Worm (Caenorhabditis elegans) whole organism, L3 larva: ENCODE data around the gene dhs-12.

Experiments
- R02D3.7 ChIP-seq: fragments of 150-350 bp; optimal IDR thresholded peaks from 2 replicates; lab custom pipeline; 2014; ENCODE audit warnings: missing biosample characterization, missing genetic modification characterization
- ZK546.5 ChIP-seq: sonication (generic microtip); optimal IDR thresholded peaks from 2 replicates; lab custom pipeline; 2017; ENCODE audit warnings: missing biosample characterization, missing genetic modification characterization
- aly-2 ChIP-seq: fragments of 150-350 bp; optimal IDR thresholded peaks from 2 replicates; lab custom pipeline; 2014; ENCODE audit warnings: missing biosample characterization, missing genetic modification characterization
- ama-1 ChIP-seq: fragments of 150-350 bp; optimal IDR thresholded peaks from 2 replicates; lab custom pipeline; 2018
- ceh-16 ChIP-seq: sonication (generic microtip); optimal IDR thresholded peaks from 2 replicates; lab custom pipeline; 2017; ENCODE audit warnings: missing biosample characterization, missing genetic modification characterization
- ceh-28 ChIP-seq: fragments of 150-350 bp; optimal IDR thresholded peaks from 2 replicates; lab custom pipeline; 2014; ENCODE audit warnings: missing biosample characterization, missing genetic modification reagents, missing genetic modification characterization
- ceh-82 ChIP-seq: fragments of 150-350 bp; optimal IDR thresholded peaks from 2 replicates; lab custom pipeline; 2014; ENCODE audit warnings: missing biosample characterization, missing genetic modification characterization
- ceh-9 ChIP-seq: sonication (generic microtip); optimal IDR thresholded peaks from 2 replicates; lab custom pipeline; 2018; ENCODE audit warnings: missing biosample characterization, missing genetic modification characterization
- daf-12 ChIP-seq: fragments of 150-350 bp; optimal IDR thresholded peaks from 2 replicates; lab custom pipeline; 2014; ENCODE audit warnings: missing biosample characterization, missing genetic modification reagents, missing genetic modification characterization
- egl-27 ChIP-seq: sonication (generic microtip); optimal IDR thresholded peaks from 4 replicates; lab custom pipeline; 2017; ENCODE audit warnings: missing biosample characterization, missing genetic modification reagents, missing genetic modification characterization
- egl-5 ChIP-seq: fragments of 150-350 bp; optimal IDR thresholded peaks from 2 replicates; lab custom pipeline; 2017; ENCODE audit warnings: missing biosample characterization, missing genetic modification reagents, missing genetic modification characterization, inconsistent platforms
- elt-1 ChIP-seq: fragments of 150-350 bp; optimal IDR thresholded peaks from 2 replicates; lab custom pipeline; 2014; ENCODE audit warnings: missing biosample characterization, missing genetic modification characterization
- elt-2 ChIP-seq: sonication (generic microtip); optimal IDR thresholded peaks from 2 replicates; lab custom pipeline; 2016; ENCODE audit warnings: missing genetic modification reagents, mild to moderate bottlenecking, missing genetic modification characterization, missing compliant biosample characterization
- elt-3 ChIP-seq, 3 experiments: fragments of 150-350 bp in 1 of 3; sonication (generic microtip) in 2 of 3; optimal IDR thresholded peaks; 2 replicates in 2 of 3; 4 replicates in 1 of 3; lab custom pipeline; 2014 to 2017; ENCODE audit warnings: missing biosample characterization in 3 of 3, missing genetic modification characterization in 3 of 3
- eor-1 ChIP-seq, 2 experiments: fragments of 150-350 bp; optimal IDR thresholded peaks; 2 replicates each; lab custom pipeline; 2014 to 2018; ENCODE audit warnings: missing biosample characterization in 2 of 2, missing genetic modification characterization in 2 of 2
- fkh-10 ChIP-seq: sonication (generic microtip); optimal IDR thresholded peaks from 2 replicates; lab custom pipeline; 2017; ENCODE audit warnings: missing biosample characterization, missing genetic modification reagents, missing genetic modification characterization
- fkh-2 ChIP-seq: fragments of 150-350 bp; optimal IDR thresholded peaks from 2 replicates; lab custom pipeline; 2014; ENCODE audit warnings: missing biosample characterization, missing genetic modification reagents, missing genetic modification characterization
- fos-1 ChIP-seq: fragments of 150-350 bp; optimal IDR thresholded peaks from 2 replicates; lab custom pipeline; 2014; ENCODE audit warnings: missing biosample characterization, missing genetic modification characterization
- hmg-11 ChIP-seq: sonication (generic microtip); optimal IDR thresholded peaks from 2 replicates; lab custom pipeline; 2016; ENCODE audit warnings: missing genetic modification characterization, missing compliant biosample characterization
- jun-1 ChIP-seq: fragments of 150-350 bp; optimal IDR thresholded peaks from 2 replicates; lab custom pipeline; 2014; ENCODE audit warnings: missing biosample characterization, missing genetic modification reagents, missing genetic modification characterization
- lin-15B ChIP-seq: fragments of 150-350 bp; optimal IDR thresholded peaks from 2 replicates; lab custom pipeline; 2014; ENCODE audit warnings: missing biosample characterization, missing genetic modification characterization
- lin-39 ChIP-seq: fragments of 150-350 bp; optimal IDR thresholded peaks from 2 replicates; lab custom pipeline; 2018; ENCODE audit warnings: missing biosample characterization, missing genetic modification reagents, missing genetic modification characterization
- lsy-12 ChIP-seq: sonication (generic microtip); optimal IDR thresholded peaks from 2 replicates; lab custom pipeline; 2016; ENCODE audit warnings: mild to moderate bottlenecking, missing genetic modification characterization, missing compliant biosample characterization
- mdl-1 ChIP-seq: fragments of 150-350 bp; optimal IDR thresholded peaks from 2 replicates; lab custom pipeline; 2014; ENCODE audit warnings: missing biosample characterization, missing genetic modification characterization
- mml-1 ChIP-seq: fragments of 150-350 bp; sonication (generic microtip); optimal IDR thresholded peaks from 3 replicates; lab custom pipeline; 2014; ENCODE audit warnings: missing biosample characterization, missing genetic modification characterization
- nfya-1 ChIP-seq: sonication (generic microtip); optimal IDR thresholded peaks from 2 replicates; lab custom pipeline; 2017; ENCODE audit warnings: missing genetic modification characterization, mild to moderate bottlenecking, missing compliant biosample characterization, antibody characterized with exemption, moderate library complexity; ENCODE audit not compliant: insufficient read depth
- nhr-11 ChIP-seq: fragments of 150-350 bp; optimal IDR thresholded peaks from 2 replicates; lab custom pipeline; 2014; ENCODE audit warnings: missing biosample characterization, missing genetic modification characterization
- nhr-12 ChIP-seq: fragments of 150-350 bp; optimal IDR thresholded peaks from 2 replicates; lab custom pipeline; 2014; ENCODE audit warnings: missing biosample characterization, missing genetic modification characterization
- nhr-23 ChIP-seq: fragments of 150-350 bp; optimal IDR thresholded peaks from 2 replicates; lab custom pipeline; 2014; ENCODE audit warnings: missing biosample characterization, missing genetic modification reagents, missing genetic modification characterization
- nhr-237 ChIP-seq: fragments of 150-350 bp; optimal IDR thresholded peaks from 2 replicates; lab custom pipeline; 2014; ENCODE audit warnings: missing biosample characterization, missing genetic modification characterization
- nhr-25 ChIP-seq: sonication (generic microtip); optimal IDR thresholded peaks from 2 replicates; lab custom pipeline; 2017; ENCODE audit warnings: missing biosample characterization, missing genetic modification characterization
- nhr-28 ChIP-seq: fragments of 150-350 bp; optimal IDR thresholded peaks from 2 replicates; lab custom pipeline; 2014; ENCODE audit warnings: missing biosample characterization, missing genetic modification characterization
- nhr-43 ChIP-seq: sonication (generic microtip); optimal IDR thresholded peaks from 2 replicates; lab custom pipeline; 2016; ENCODE audit warnings: mild to moderate bottlenecking, missing genetic modification characterization, missing compliant biosample characterization; ENCODE audit not compliant: poor library complexity, severe bottlenecking
- nhr-67 ChIP-seq: fragments of 150-350 bp; optimal IDR thresholded peaks from 2 replicates; lab custom pipeline; 2014; ENCODE audit warnings: missing biosample characterization, missing genetic modification characterization
- nhr-76 ChIP-seq: fragments of 150-350 bp; sonication (generic microtip); optimal IDR thresholded peaks from 5 replicates; lab custom pipeline; 2014; ENCODE audit warnings: missing biosample characterization, missing genetic modification characterization
- nhr-77 ChIP-seq: fragments of 150-350 bp; optimal IDR thresholded peaks from 2 replicates; lab custom pipeline; 2014; ENCODE audit warnings: missing biosample characterization, missing genetic modification characterization
- pha-4 ChIP-seq: fragments of 150-350 bp; optimal IDR thresholded peaks from 2 replicates; lab custom pipeline; 2014; ENCODE audit warnings: missing biosample characterization, missing genetic modification reagents, missing genetic modification characterization
- pqm-1 ChIP-seq: fragments of 150-350 bp; optimal IDR thresholded peaks from 2 replicates; lab custom pipeline; 2017; ENCODE audit warnings: missing biosample characterization, missing genetic modification characterization, inconsistent platforms
- sea-2 ChIP-seq: fragments of 150-350 bp; sonication (generic microtip); optimal IDR thresholded peaks from 4 replicates; lab custom pipeline; 2014; ENCODE audit warnings: missing biosample characterization, missing genetic modification reagents, missing genetic modification characterization
- skn-1 ChIP-seq: fragments of 150-350 bp; optimal IDR thresholded peaks from 2 replicates; lab custom pipeline; 2014; ENCODE audit warnings: missing biosample characterization, missing genetic modification characterization
- snpc-4 ChIP-seq: fragments of 150-350 bp; optimal IDR thresholded peaks from 2 replicates; lab custom pipeline; 2014; ENCODE audit warnings: missing biosample characterization, missing genetic modification characterization
- tbx-2 ChIP-seq: sonication (generic microtip); optimal IDR thresholded peaks from 2 replicates; lab custom pipeline; 2016; ENCODE audit warnings: mild to moderate bottlenecking, missing genetic modification characterization, missing compliant biosample characterization
- unc-39 ChIP-seq: sonication (generic microtip); optimal IDR thresholded peaks from 4 replicates; lab custom pipeline; 2017; ENCODE audit warnings: missing biosample characterization, missing genetic modification characterization
- unc-62 ChIP-seq: fragments of 150-350 bp; sonication (generic microtip); optimal IDR thresholded peaks from 4 replicates; lab custom pipeline; 2014; ENCODE audit warnings: missing biosample characterization, missing genetic modification reagents, missing genetic modification characterization
- zag-1 ChIP-seq: fragments of 150-350 bp; optimal IDR thresholded peaks from 2 replicates; lab custom pipeline; 2014; ENCODE audit warnings: missing biosample characterization, missing genetic modification characterization
- ztf-11 ChIP-seq: fragments of 150-350 bp; optimal IDR thresholded peaks from 2 replicates; lab custom pipeline; 2014; ENCODE audit warnings: missing biosample characterization, missing genetic modification characterization
- ztf-4 ChIP-seq: fragments of 150-350 bp; optimal IDR thresholded peaks from 2 replicates; lab custom pipeline; 2014; ENCODE audit warnings: missing biosample characterization, missing genetic modification characterization

dhs-12 gene

ce11 chrIV:10128446-10128845 is 13.8 kb upstream of the dhs-12 start:
- no peak for TF ChIP-seq tbx-2 (tag; lab: Kevin White, UChicago)
- no peak for TF ChIP-seq fos-1 (tag; lab: Kevin White, UChicago)
- TF ChIP-seq unc-62 (GFP tag; lab: Kevin White, UChicago), result no peak
- TF ChIP-seq elt-2, result no peak
- no peak for TF ChIP-seq nhr-28
- TF ChIP-seq pqm-1, result no peak
- no peak for TF ChIP-seq ztf-4 (tag; lab: Kevin White, UChicago)
- no peak for TF ChIP-seq elt-3 (tag; optimal IDR thresholded peaks at IDR 0.05; lab: Kevin White, UChicago)
- TF ChIP-seq nhr-76 (tag; lab: Kevin White, UChicago), result no peak
- TF ChIP-seq elt-1 (tag; lab: Kevin White, UChicago), result no peak
- TF ChIP-seq nhr-11 (tag; lab: Kevin White, UChicago), result no peak

- TF ChIP-seq aly-2 (no peak), lin-39 (tag; lab: Kevin White, UChicago) (peak; percentile 77), zag-1 (tag; lab: Kevin White, UChicago) (no peak), unc-39 (tag; lab: Kevin White, UChicago) (no peak), pqm-1 (peak; percentile 28), nhr-23 (tag; lab: Kevin White, UChicago) (no peak), unc-62 (GFP tag; lab: Kevin White, UChicago) (no peak), ztf-4 (tag; lab: Kevin White, UChicago) (no peak), ztf-11 (tag; lab: Kevin White, UChicago) (no peak), daf-12 (tag; lab: Kevin White, UChicago) (no peak), ceh-28 (tag; lab: Kevin White, UChicago) (no peak), mdl-1 (tag; lab: Kevin White, UChicago) (no peak), nhr-11 (tag; lab: Kevin White, UChicago) (no peak), nhr-67 (tag; lab: Kevin White, UChicago) (no peak), nhr-43 (peak; percentile 28), nhr-25 (peak; percentile 81), fkh-2 (tag; lab: Kevin White, UChicago) (no peak), elt-1 (tag; lab: Kevin White, UChicago) (no peak), snpc-4 (tag; lab: Kevin White, UChicago) (peak; percentile 42), egl-27 (tag; lab: Kevin White, UChicago) (no peak), nhr-12 (tag; lab: Kevin White, UChicago) (no peak), eor-1 (tag; optimal IDR thresholded peaks at IDR 0.05; lab: Kevin White, UChicago) (no peak), nhr-28 (no peak), nhr-237 (no peak), nhr-76 (tag; lab: Kevin White, UChicago) (no peak), sea-2 (GFP tag; lab: Kevin White, UChicago) (no peak), ceh-9 (tag; lab: Kevin White, UChicago) (no peak), jun-1 (tag; lab: Kevin White, UChicago) (no peak), nfya-1 (tag; lab: Kevin White, UChicago) (peak; percentile 90), fkh-10 (GFP tag; lab: Kevin White, UChicago) (no peak), egl-5 (tag; lab: Kevin White, UChicago) (peak; percentile 94), skn-1 (tag; lab: Kevin White, UChicago) (no peak), fos-1 (tag; lab: Kevin White, UChicago) (no peak), ZK546.5 (tag; lab: Kevin White, UChicago) (peak; percentile 51), ama-1 (peak; percentile 23), lin-15B (tag; lab: Kevin White, UChicago) (peak; percentile 94), hmg-11 (no peak), elt-3 (tag; optimal IDR thresholded peaks at IDR 0.05; lab: Kevin White, UChicago) (peak in 1 of 3 experiments; percentile 12), tbx-2 (tag; lab: Kevin White, UChicago) (no peak), R02D3.7 (tag; lab: Kevin White, UChicago) (peak; percentile 20), mml-1 (tag; lab: Kevin White, UChicago) (no peak), ceh-16 (no peak), ceh-82 (tag; lab: Kevin White, UChicago) (peak; percentile 20), lsy-12 (no peak), elt-2 (peak; percentile 46), nhr-77 (tag; lab: Kevin White, UChicago) (no peak), pha-4 (tag; lab: Kevin White, UChicago) (peak; percentile 88)
Measured at ce11 chrIV:10128906-10129386, 13.3 kb upstream of the dhs-12 start, which contains the start of the genes gtbp-1 and K08F4.3. gtbp-1 (minus strand) TSS chrIV:10128956. K08F4.3 (plus strand) TSS chrIV:10129257.
